Fruit fly (Drosophila melanogaster) Kc167 (cell line): ENCODE measurements around the gene Mst84Dd.

Experiments used
- Myc ChIP-seq: fragments of >200 bp; optimal IDR thresholded peaks from 2 replicates; lab custom pipeline; 2017; ENCODE audit warnings: missing external identifiers
- Sin3A ChIP-seq: fragments of >200 bp; optimal IDR thresholded peaks from 2 replicates; lab custom pipeline; 2018; ENCODE audit warnings: missing external identifiers
- h ChIP-seq: fragments of >200 bp; optimal IDR thresholded peaks from 3 replicates; lab custom pipeline; 2018; ENCODE audit warnings: missing external identifiers
- insv ChIP-seq: fragments of >200 bp; optimal IDR thresholded peaks from 3 replicates; lab custom pipeline; 2018; ENCODE audit warnings: missing external identifiers
- psq ChIP-seq: fragments of >200 bp; optimal IDR thresholded peaks from 2 replicates; lab custom pipeline; 2017; ENCODE audit warnings: missing external identifiers
- ttk ChIP-seq: sonication (Bioruptor generic); optimal IDR thresholded peaks from 2 replicates; lab custom pipeline; 2017; ENCODE audit warnings: missing external identifiers

DNA sequence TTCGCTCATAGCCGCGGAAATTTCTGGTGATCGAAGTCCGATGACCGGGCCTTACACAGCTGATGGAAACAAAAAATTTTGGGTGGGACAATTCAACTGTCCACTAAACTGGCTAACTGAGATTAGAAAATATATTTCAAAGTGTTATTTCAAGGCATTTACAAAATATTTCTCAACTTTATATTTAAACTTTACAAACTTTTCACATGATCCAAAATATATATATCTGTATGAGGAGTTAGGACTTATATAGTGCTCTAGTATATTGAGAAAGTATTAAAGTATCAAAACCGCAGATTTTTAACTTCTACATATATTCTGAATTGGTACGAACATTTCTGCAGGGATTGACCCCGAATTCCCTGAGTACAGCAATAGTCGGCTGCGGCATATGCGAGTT, 1.6 kb downstream of the Mst84Dd start, which contains the start of gene CG17944:
- TF ChIP-seq Myc (lab: Kevin White, UChicago) = no peak
- TF ChIP-seq psq (lab: Kevin White, UChicago) = no peak
- no peak for TF ChIP-seq h (lab: Kevin White, UChicago)
- TF ChIP-seq insv (lab: Kevin White, UChicago) = no peak
- no peak for TF ChIP-seq Sin3A
- no peak for TF ChIP-seq ttk
